Fruit fly (Drosophila melanogaster): ENCODE data around the gene TwdlY.

The TwdlY gene

DNA sequence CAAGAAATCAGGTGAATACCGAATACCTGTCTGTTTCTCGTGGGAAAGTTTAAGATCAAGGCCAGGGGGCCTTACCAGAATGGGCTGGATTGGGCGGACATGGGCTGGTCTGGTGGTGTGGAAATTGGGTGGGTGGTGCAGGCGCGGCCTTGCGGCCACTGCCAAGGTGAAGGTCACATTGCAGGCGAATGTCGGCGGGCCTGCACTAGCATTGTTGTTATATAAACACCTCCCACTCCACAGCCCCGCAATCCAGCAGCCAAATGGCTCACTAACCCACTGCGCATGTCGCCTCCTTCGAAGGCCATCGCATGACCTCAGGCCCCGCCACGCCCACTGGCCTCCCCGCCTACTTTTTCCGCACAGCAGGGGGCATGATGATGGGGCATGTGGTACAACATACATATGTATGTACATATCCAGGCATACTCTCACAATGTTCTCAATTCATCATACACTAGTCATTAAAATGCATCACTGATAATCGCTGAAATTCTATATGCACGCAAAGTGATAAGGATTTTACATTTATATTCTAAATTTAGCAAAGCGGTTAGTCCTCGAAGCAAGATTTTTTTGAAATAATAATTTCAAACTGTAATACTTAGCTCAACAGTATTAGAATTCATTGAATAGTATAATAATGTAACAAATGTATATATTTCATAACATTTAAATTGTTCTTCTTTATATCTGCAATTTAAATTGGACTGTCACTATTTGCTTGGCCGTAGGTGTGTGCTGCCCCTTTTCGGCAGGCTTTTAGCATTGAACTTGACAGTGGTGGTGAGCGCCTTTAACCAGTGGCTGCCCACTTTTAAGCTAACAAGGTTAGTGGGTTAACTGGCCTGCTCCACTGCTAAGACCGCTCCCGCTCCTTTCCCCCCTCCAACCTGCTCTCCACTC, 37.9 kb upstream of the TwdlY start:
- TF ChIP-seq fd96Ca (GFP tag; IDR thresholded peaks at IDR 0.05) (no peak), CG14655 (GFP tag; optimal IDR thresholded peaks at IDR 0.05) (peak; percentile 16), CG8301 (tag; optimal IDR thresholded peaks at IDR 0.05) (peak; percentile 39), Snoo (tag; optimal IDR thresholded peaks at IDR 0.05) (peak; percentile 2), EcR (GFP tag; optimal IDR thresholded peaks at IDR 0.05) (no peak)

DNA sequence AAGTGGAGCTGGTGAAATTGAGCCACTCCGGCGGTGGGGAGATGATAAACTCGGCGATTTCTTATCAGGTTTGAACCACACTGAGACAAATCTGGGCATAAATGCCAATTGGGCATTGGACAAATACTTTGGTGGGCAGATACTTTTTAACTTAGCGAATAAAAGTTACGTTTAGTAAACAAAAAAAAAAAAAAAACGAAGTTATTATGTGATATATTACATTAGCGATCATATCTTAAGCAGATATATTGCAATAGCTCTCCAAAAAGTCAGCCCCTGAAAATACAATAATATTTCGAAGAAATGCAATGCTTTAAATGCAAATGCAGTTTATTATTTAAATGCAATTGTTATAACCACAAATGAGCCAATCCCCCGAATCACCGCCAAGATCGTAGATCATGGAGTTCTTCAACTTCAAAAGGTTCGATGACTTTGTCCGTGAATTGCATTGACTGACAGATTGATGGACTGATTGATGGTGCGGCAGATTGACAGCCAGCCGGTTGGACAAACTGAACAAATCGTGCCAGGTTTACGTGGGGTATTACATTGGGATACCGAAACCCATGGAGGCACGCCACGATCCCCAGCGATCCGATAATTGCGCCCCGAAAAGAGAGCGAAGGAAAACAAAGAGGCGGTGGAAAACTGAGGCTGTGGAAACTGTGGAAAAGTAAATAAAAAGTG, 36.7 kb upstream of the TwdlY start:
- TF ChIP-seq Snoo (tag; optimal IDR thresholded peaks at IDR 0.05) (no peak), CG4496 (GFP tag; IDR thresholded peaks at IDR 0.05) (no peak), fd96Ca (GFP tag; IDR thresholded peaks at IDR 0.05) (no peak), Pif1A (GFP tag; optimal IDR thresholded peaks at IDR 0.05) (no peak)

- TF ChIP-seq gl (tag; optimal IDR thresholded peaks at IDR 0.05) = no peak
- no peak for TF ChIP-seq CG32121 (GFP tag; IDR thresholded peaks at IDR 0.05)
- TF ChIP-seq CG4496 (GFP tag; IDR thresholded peaks at IDR 0.05) = no peak
Observed at dm6 chrX:16700070-16700469, 34.7 kb upstream of the TwdlY start, which contains the start of gene CG9676. TSS of gene CG9676 (minus strand) at chrX:16700170.

- no peak for TF ChIP-seq CG32121 (GFP tag; IDR thresholded peaks at IDR 0.05)
- no peak for TF ChIP-seq Pif1A (GFP tag; optimal IDR thresholded peaks at IDR 0.05)
- no peak for TF ChIP-seq CG8301 (tag; optimal IDR thresholded peaks at IDR 0.05)
- TF ChIP-seq CG12605 (GFP tag; IDR thresholded peaks at IDR 0.05) = no peak
- no peak for TF ChIP-seq CG34367 (tag; optimal IDR thresholded peaks at IDR 0.05)
- no peak for TF ChIP-seq fd96Ca (GFP tag; IDR thresholded peaks at IDR 0.05)
- TF ChIP-seq CG13204 (GFP tag; optimal IDR thresholded peaks at IDR 0.05) = no peak
- no peak for TF ChIP-seq Ets98B (GFP tag; IDR thresholded peaks at IDR 0.05)
- no peak for TF ChIP-seq Snoo (tag; optimal IDR thresholded peaks at IDR 0.05)
- TF ChIP-seq CG9948 (tag; optimal IDR thresholded peaks at IDR 0.05) = no peak
- TF ChIP-seq EcR (GFP tag; optimal IDR thresholded peaks at IDR 0.05) = no peak
- TF ChIP-seq CG10348 (GFP tag; IDR thresholded peaks at IDR 0.05) = no peak
- no peak for TF ChIP-seq CG17806 (tag; optimal IDR thresholded peaks at IDR 0.05)
- TF ChIP-seq D1 (tag; optimal IDR thresholded peaks at IDR 0.05) = no peak
- no peak for TF ChIP-seq CG4496 (GFP tag; IDR thresholded peaks at IDR 0.05)
- no peak for TF ChIP-seq rn (GFP tag; IDR thresholded peaks at IDR 0.05)
- TF ChIP-seq Pif1B (GFP tag; optimal IDR thresholded peaks at IDR 0.05) = no peak
- TF ChIP-seq CG15710 (tag; optimal IDR thresholded peaks at IDR 0.05) = no peak
- no peak for TF ChIP-seq gl (tag; optimal IDR thresholded peaks at IDR 0.05)
- no peak for TF ChIP-seq CG8159 (tag; optimal IDR thresholded peaks at IDR 0.05)
Observed at dm6 chrX:16701941-16702340, 32.8 kb upstream of the TwdlY start, which contains the start of gene sphe. TSS of gene sphe (minus strand) at chrX:16701972.

DNA sequence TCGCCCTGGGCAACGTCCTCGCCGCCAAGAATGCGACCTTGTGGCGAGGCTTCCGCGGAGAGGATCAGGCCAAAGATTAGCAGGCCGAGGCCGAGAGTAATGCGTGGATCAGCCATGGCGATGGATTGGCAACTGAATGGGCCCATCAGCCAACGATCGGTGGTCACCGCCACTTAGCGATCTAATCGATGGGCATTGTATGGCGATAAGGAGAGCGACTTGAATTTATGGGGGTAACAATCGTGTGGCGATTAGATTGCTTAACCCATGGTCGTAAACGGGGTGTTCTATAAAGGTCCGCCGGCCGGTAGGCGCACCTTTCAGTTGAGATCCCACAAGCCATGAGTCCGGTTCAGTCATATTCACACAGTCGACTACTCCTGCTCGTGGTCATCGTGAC, 31.0 kb upstream of the TwdlY start, which contains the start of the genes CG9673 and CG4653:
CG9673 (minus strand) TSS at position 138 of the 400 bp plus-strand sequence.
CG4653 (plus strand) TSS at position 335 of the 400 bp plus-strand sequence.
- TF ChIP-seq CG9948 (tag; optimal IDR thresholded peaks at IDR 0.05) = no peak
- TF ChIP-seq CG17806 (tag; optimal IDR thresholded peaks at IDR 0.05) = no peak
- TF ChIP-seq CG4496 (GFP tag; IDR thresholded peaks at IDR 0.05) = no peak
- no peak for TF ChIP-seq Pif1B (GFP tag; optimal IDR thresholded peaks at IDR 0.05)
- no peak for TF ChIP-seq CG32121 (GFP tag; IDR thresholded peaks at IDR 0.05)
- no peak for TF ChIP-seq CG14655 (GFP tag; optimal IDR thresholded peaks at IDR 0.05)
- no peak for TF ChIP-seq D1 (tag; optimal IDR thresholded peaks at IDR 0.05)
- no peak for TF ChIP-seq Pif1A (GFP tag; optimal IDR thresholded peaks at IDR 0.05)
- no peak for TF ChIP-seq CG12605 (GFP tag; IDR thresholded peaks at IDR 0.05)
- TF ChIP-seq Snoo (tag; optimal IDR thresholded peaks at IDR 0.05) = no peak
- no peak for TF ChIP-seq CG10348 (GFP tag; IDR thresholded peaks at IDR 0.05)
- no peak for TF ChIP-seq EcR (GFP tag; optimal IDR thresholded peaks at IDR 0.05)
- no peak for TF ChIP-seq CG34367 (tag; optimal IDR thresholded peaks at IDR 0.05)
- no peak for TF ChIP-seq CG8159 (tag; optimal IDR thresholded peaks at IDR 0.05)
- no peak for TF ChIP-seq gl (tag; optimal IDR thresholded peaks at IDR 0.05)

dm6 chrX:16706774-16707173, 28.0 kb upstream of the TwdlY start, which contains the start of gene CG9672:
TSS of gene CG9672 (minus strand) at chrX:16706874.
- TF ChIP-seq CG8301 (tag; optimal IDR thresholded peaks at IDR 0.05) = no peak
- no peak for TF ChIP-seq CG10348 (GFP tag; IDR thresholded peaks at IDR 0.05)
- no peak for TF ChIP-seq Pif1A (GFP tag; optimal IDR thresholded peaks at IDR 0.05)
- TF ChIP-seq CG12605 (GFP tag; IDR thresholded peaks at IDR 0.05) = no peak
- no peak for TF ChIP-seq CG14655 (GFP tag; optimal IDR thresholded peaks at IDR 0.05)
- no peak for TF ChIP-seq CG9948 (tag; optimal IDR thresholded peaks at IDR 0.05)
- no peak for TF ChIP-seq CG15710 (tag; optimal IDR thresholded peaks at IDR 0.05)
- no peak for TF ChIP-seq CG8159 (tag; optimal IDR thresholded peaks at IDR 0.05)
- no peak for TF ChIP-seq fd96Ca (GFP tag; IDR thresholded peaks at IDR 0.05)
- no peak for TF ChIP-seq CG32121 (GFP tag; IDR thresholded peaks at IDR 0.05)
- TF ChIP-seq gl (tag; optimal IDR thresholded peaks at IDR 0.05) = no peak
- no peak for TF ChIP-seq Pif1B (GFP tag; optimal IDR thresholded peaks at IDR 0.05)
- no peak for TF ChIP-seq rn (GFP tag; IDR thresholded peaks at IDR 0.05)

Data from whole organism, pupa.